Fruit fly (Drosophila melanogaster) whole organism, prepupa: Measurements from ENCODE around the gene CG6048.

Experiments
- CG10631 ChIP-seq: fragments of 200-800 bp; sonication (Bioruptor generic); optimal IDR thresholded peaks from 2 replicates; lab custom pipeline; 2016; ENCODE audit warnings: missing biosample characterization, missing genetic modification characterization
- CG34406 ChIP-seq: fragments of 200-800 bp; sonication (Bioruptor generic); optimal IDR thresholded peaks from 3 replicates; lab custom pipeline; 2016; ENCODE audit warnings: missing biosample characterization, missing genetic modification characterization
- CG3919 ChIP-seq: fragments of 200-800 bp; sonication (Bioruptor generic); optimal IDR thresholded peaks from 3 replicates; lab custom pipeline; 2016; ENCODE audit warnings: missing biosample characterization, missing genetic modification characterization
- CG6808 ChIP-seq: fragments of 200-800 bp; sonication (Bioruptor generic); optimal IDR thresholded peaks from 3 replicates; lab custom pipeline; 2017; ENCODE audit warnings: missing biosample characterization, missing genetic modification characterization, mild to moderate bottlenecking, moderate library complexity, missing genetic modification reagents
- Eip75B ChIP-seq: fragments of 200-800 bp; sonication (Bioruptor generic); optimal IDR thresholded peaks from 3 replicates; lab custom pipeline; 2016; ENCODE audit warnings: missing biosample characterization, missing genetic modification characterization
- Lpt ChIP-seq: fragments of 200-800 bp; sonication (Bioruptor generic); optimal IDR thresholded peaks from 3 replicates; lab custom pipeline; 2016; ENCODE audit warnings: missing biosample characterization, missing genetic modification characterization

- TF ChIP-seq Lpt (GFP tag; lab: Kevin White, UChicago): peak; percentile 58
- TF ChIP-seq CG6808 (GFP tag; lab: Kevin White, UChicago): peak; percentile 3
- peak; percentile 76 for TF ChIP-seq CG10631 (GFP tag; lab: Kevin White, UChicago)
- TF ChIP-seq Eip75B (GFP tag; lab: Kevin White, UChicago): peak; percentile 10
- peak; percentile 73 for TF ChIP-seq CG3919 (GFP tag; lab: Kevin White, UChicago)
- peak; percentile 54 for TF ChIP-seq CG34406 (GFP tag; lab: Kevin White, UChicago)
These were observed 25.6 kb upstream of the CG6048 start for dm6 chrX:5926718-5927117.
